Fruit fly (Drosophila melanogaster) whole organism, prepupa: ENCODE results near the gene CG5776.

ENCODE experiments used
- Blimp-1 ChIP-seq: fragments of 200-800 bp; sonication (Bioruptor generic); optimal IDR thresholded peaks from 3 replicates; lab custom pipeline; 2017; ENCODE audit warnings: missing biosample characterization, missing genetic modification characterization, mild to moderate bottlenecking, moderate library complexity, missing genetic modification reagents
- CG11762 ChIP-seq: fragments of 200-800 bp; sonication (Bioruptor generic); optimal IDR thresholded peaks from 3 replicates; lab custom pipeline; 2016; ENCODE audit warnings: missing biosample characterization, missing genetic modification characterization; ENCODE audit not compliant: insufficient read depth
- CG34406 ChIP-seq: fragments of 200-800 bp; sonication (Bioruptor generic); optimal IDR thresholded peaks from 3 replicates; lab custom pipeline; 2016; ENCODE audit warnings: missing biosample characterization, missing genetic modification characterization
- CG4318 ChIP-seq: fragments of 200-800 bp; sonication (Bioruptor generic); optimal IDR thresholded peaks from 3 replicates; lab custom pipeline; 2017; ENCODE audit warnings: missing biosample characterization, mild to moderate bottlenecking, missing genetic modification characterization
- Gug ChIP-seq: fragments of 200-800 bp; sonication (Bioruptor generic); IDR thresholded peaks from 2 replicates; pipeline ENCODE4 v1.3.6; 2022; ENCODE audit warnings: missing biosample characterization, missing genetic modification characterization
- Met ChIP-seq: fragments of 200-800 bp; sonication (Bioruptor generic); optimal IDR thresholded peaks from 3 replicates; lab custom pipeline; 2016; ENCODE audit warnings: missing biosample characterization, missing genetic modification characterization
- Sox102F ChIP-seq: fragments of 200-800 bp; sonication (Bioruptor generic); optimal IDR thresholded peaks from 2 replicates; lab custom pipeline; 2016; ENCODE audit warnings: missing biosample characterization, mild to moderate bottlenecking, missing genetic modification characterization
- Sox15 ChIP-seq: fragments of 200-800 bp; sonication (Bioruptor generic); optimal IDR thresholded peaks from 3 replicates; lab custom pipeline; 2016; ENCODE audit warnings: missing biosample characterization, missing genetic modification characterization
- eg ChIP-seq: fragments of 200-800 bp; sonication (Bioruptor generic); IDR thresholded peaks from 3 replicates; pipeline ENCODE4 v1.3.6; 2022; ENCODE audit warnings: missing biosample characterization, missing genetic modification characterization
- esn ChIP-seq: fragments of 200-800 bp; sonication (Bioruptor generic); optimal IDR thresholded peaks from 2 replicates; lab custom pipeline; 2016; ENCODE audit warnings: missing biosample characterization, mild to moderate bottlenecking, missing genetic modification characterization, moderate library complexity
- fd59A ChIP-seq: fragments of 200-800 bp; sonication (Bioruptor generic); optimal IDR thresholded peaks from 2 replicates; lab custom pipeline; 2017; ENCODE audit warnings: missing biosample characterization, mild to moderate bottlenecking, missing genetic modification characterization, missing genetic modification reagents
- svp ChIP-seq: fragments of 200-800 bp; sonication (Bioruptor generic); peaks from one replicate; lab custom pipeline; 2016; ENCODE audit warnings: missing biosample characterization, missing genetic modification characterization
- vri ChIP-seq: fragments of 200-800 bp; sonication (Bioruptor generic); optimal IDR thresholded peaks from 3 replicates; lab custom pipeline; 2016; ENCODE audit warnings: missing biosample characterization, mild to moderate bottlenecking, missing genetic modification characterization

DNA sequence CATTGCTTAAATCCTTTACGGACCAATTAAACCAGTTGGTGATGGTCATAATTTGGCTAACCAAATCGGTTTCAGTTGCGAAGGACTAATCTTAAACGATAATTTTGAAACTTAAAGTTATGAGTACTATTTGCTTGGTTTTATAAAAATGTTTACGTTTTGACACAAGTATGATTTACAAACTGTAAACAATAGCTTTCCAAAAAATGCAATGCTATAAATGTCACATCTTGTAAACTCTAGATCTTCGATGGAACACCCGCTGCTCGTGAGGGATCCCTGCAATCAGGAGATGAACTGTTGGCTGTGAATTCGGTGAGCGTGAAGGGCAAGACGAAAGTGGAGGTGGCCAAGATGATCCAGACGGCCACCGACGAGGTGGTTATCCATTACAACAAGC lies 7.0 kb downstream of the CG5776 start, which contains the start of gene CG5781:
- no peak for TF ChIP-seq CG34406 (GFP tag; lab: Kevin White, UChicago)
- TF ChIP-seq svp (GFP tag; lab: Kevin White, UChicago): no peak
- no peak for TF ChIP-seq CG4318 (GFP tag; lab: Kevin White, UChicago)
- TF ChIP-seq Gug (GFP tag; lab: Robert Waterston, UW): no peak
- no peak for TF ChIP-seq Sox15 (GFP tag; lab: Kevin White, UChicago)
- no peak for TF ChIP-seq vri (GFP tag; lab: Kevin White, UChicago)
- no peak for TF ChIP-seq Blimp-1 (GFP tag; lab: Kevin White, UChicago)
- TF ChIP-seq Sox102F (GFP tag; lab: Kevin White, UChicago): no peak
- no peak for TF ChIP-seq esn (GFP tag; lab: Kevin White, UChicago)
- TF ChIP-seq Met (GFP tag; lab: Kevin White, UChicago): no peak
- TF ChIP-seq fd59A (GFP tag; lab: Kevin White, UChicago): no peak
- TF ChIP-seq eg (GFP tag; lab: Robert Waterston, UW): no peak
- no peak for TF ChIP-seq CG11762 (GFP tag; lab: Kevin White, UChicago)
